Fruit fly (Drosophila melanogaster): Measurements from ENCODE around the gene CG33648.

The CG33648 gene

DNA sequence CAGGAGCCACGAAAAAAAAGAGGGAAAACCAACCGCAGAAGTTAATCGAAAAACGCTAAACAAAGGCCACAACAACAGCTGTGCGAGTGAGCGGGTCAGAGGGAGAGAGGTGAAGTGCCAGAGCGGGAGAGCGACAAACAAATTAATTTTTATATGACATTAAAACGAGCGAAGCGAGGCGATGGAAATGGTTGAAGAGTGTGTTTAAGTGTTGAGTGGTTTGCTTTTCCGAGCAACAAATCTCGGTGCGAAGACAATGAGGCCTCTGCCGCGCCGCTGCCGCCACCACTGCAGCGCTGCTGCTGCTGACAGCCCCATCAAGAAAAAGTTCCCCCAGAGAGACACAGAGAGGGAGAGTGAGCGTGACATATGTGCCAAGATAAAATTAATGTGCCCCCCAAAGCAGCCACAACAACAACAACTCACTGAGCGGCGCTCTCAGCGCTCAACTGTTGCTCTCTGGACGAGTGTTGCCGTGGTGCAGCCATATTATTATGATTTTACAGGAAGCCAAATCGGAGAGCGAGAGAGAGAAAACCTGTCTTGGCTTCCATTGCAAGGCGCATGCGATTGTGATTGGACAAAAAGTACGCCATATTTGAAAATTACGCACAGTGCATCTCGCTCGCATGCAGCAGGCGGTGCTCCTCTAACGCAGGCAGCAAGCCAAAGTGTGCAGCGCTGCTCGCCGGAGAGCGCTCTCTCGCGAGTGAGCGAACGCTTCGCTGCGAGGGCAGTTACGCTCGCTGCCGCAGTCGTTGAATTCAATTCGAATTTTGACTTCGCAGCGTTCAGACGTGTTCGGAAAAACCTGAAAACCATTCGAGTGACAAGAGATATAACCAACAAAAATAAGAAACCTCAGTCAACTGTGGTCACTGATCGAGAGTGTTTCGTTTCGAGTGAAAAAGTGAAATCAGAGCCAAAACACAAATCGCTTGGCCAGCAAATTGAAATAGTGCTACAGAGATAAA is 33.7 kb upstream of the CG33648 start, which contains the start of gene noc (continued):
- TF ChIP-seq amos (GFP tag; IDR thresholded peaks at IDR 0.05; ENCODE audit: partially characterized antibody) (peak; percentile 44; the same call in 1 of the 2 replicates), CG6854 (GFP tag; optimal IDR thresholded peaks at IDR 0.05) (peak; percentile 32), gcm2 (GFP tag; optimal IDR thresholded peaks at IDR 0.05) (peak; percentile 35), tna (GFP tag; IDR thresholded peaks at IDR 0.05; ENCODE audit: partially characterized antibody) (no peak), dmrt11E (tag; optimal IDR thresholded peaks at IDR 0.05) (no peak), CG8944 (GFP tag; optimal IDR thresholded peaks at IDR 0.05) (peak; percentile 5), CG4707 (GFP tag; optimal IDR thresholded peaks at IDR 0.05) (peak; percentile 34), pb (GFP tag; optimal IDR thresholded peaks at IDR 0.05) (peak; percentile 52), Dbx (GFP tag; IDR thresholded peaks at IDR 0.05) (peak; percentile 19; the same call in 1 of the 3 replicates), bowl (GFP tag; IDR thresholded peaks at IDR 0.05) (peak; percentile 41; the same call in 1 of the 2 replicates), Awh (GFP tag; IDR thresholded peaks at IDR 0.05) (peak; percentile 79), CG13287 (GFP tag; IDR thresholded peaks at IDR 0.05; ENCODE audit: partially characterized antibody) (peak; percentile 55), HLH3B (GFP tag; IDR thresholded peaks at IDR 0.05) (peak; percentile 5; the same call in 1 of the 2 replicates), Ets65A (GFP tag) (no peak), tin (GFP tag; optimal IDR thresholded peaks at IDR 0.05) (no peak), fu2 (GFP tag; optimal IDR thresholded peaks at IDR 0.05) (no peak), CG9932 (GFP tag; IDR thresholded peaks at IDR 0.05) (peak; percentile 45; the same call in 1 of the 2 replicates), Blimp-1 (GFP tag; optimal IDR thresholded peaks at IDR 0.05) (peak; percentile 39), CG12104 (GFP tag; optimal IDR thresholded peaks at IDR 0.05) (no peak), dm (GFP tag; optimal IDR thresholded peaks at IDR 0.05) (peak; percentile 2), gro (GFP tag; optimal IDR thresholded peaks at IDR 0.05) (peak; percentile 72), crp (GFP tag; optimal IDR thresholded peaks at IDR 0.05) (peak in 1 of 2 experiments; percentile 47), chn (GFP tag; optimal IDR thresholded peaks at IDR 0.05) (peak; percentile 28), Atf3 (GFP tag; optimal IDR thresholded peaks at IDR 0.05) (no peak), tup (GFP tag; optimal IDR thresholded peaks at IDR 0.05) (no peak), cato (GFP tag; optimal IDR thresholded peaks at IDR 0.05; ENCODE audit: borderline replicate concordance) (no peak), grau (tag; optimal IDR thresholded peaks at IDR 0.05) (peak; percentile 37), danr (GFP tag; IDR thresholded peaks at IDR 0.05) (no peak), CG4854 (GFP tag; optimal IDR thresholded peaks at IDR 0.05) (peak; percentile 1), phol (tag; optimal IDR thresholded peaks at IDR 0.05) (peak; percentile 94), CG13424 (tag; optimal IDR thresholded peaks at IDR 0.05) (no peak), CG14050 (GFP tag; IDR thresholded peaks at IDR 0.05) (no peak), TFAM (GFP tag; optimal IDR thresholded peaks at IDR 0.05) (no peak), CG8290 (GFP tag; optimal IDR thresholded peaks at IDR 0.05) (peak; percentile 19), CG8290 (tag; optimal IDR thresholded peaks at IDR 0.05) (peak in 1 of 2 experiments; percentile 60), HHEX (GFP tag; optimal IDR thresholded peaks at IDR 0.05) (peak; percentile 64), trh (GFP tag; optimal IDR thresholded peaks at IDR 0.05) (no peak), Camta (GFP tag; optimal IDR thresholded peaks at IDR 0.05) (no peak), Hr39 (optimal IDR thresholded peaks at IDR 0.05) (no peak), croc (GFP tag; conservative IDR thresholded peaks at IDR 0.05) (no peak), odd (GFP tag; optimal IDR thresholded peaks at IDR 0.05) (peak; percentile 17), bab2 (GFP tag; optimal IDR thresholded peaks at IDR 0.05) (no peak), vnd (GFP tag; IDR thresholded peaks at IDR 0.05; ENCODE audit: partially characterized antibody) (no peak), hkb (optimal IDR thresholded peaks at IDR 0.05) (peak; percentile 9), hkb (GFP tag; IDR thresholded peaks at IDR 0.05) (peak; percentile 41; the same call in 1 of the 2 replicates), CG32767 (GFP tag; IDR thresholded peaks at IDR 0.05) (peak; percentile 44; the same call in 1 of the 2 replicates), sna (GFP tag; IDR thresholded peaks at IDR 0.05; ENCODE audit: partially characterized antibody) (peak; percentile 74; the same call in 1 of the 2 replicates), CG33557 (GFP tag; optimal IDR thresholded peaks at IDR 0.05) (peak; percentile 14), HmgD (GFP tag; optimal IDR thresholded peaks at IDR 0.05) (no peak)

Data from whole organism, embryonic.